Fruit fly (Drosophila melanogaster) whole organism, embryonic: ENCODE data around the gene qless.

Source experiments
- CG14441 ChIP-seq: fragments of 200-800 bp; sonication (Bioruptor generic); IDR thresholded peaks from 2 replicates; pipeline ENCODE4 v1.3.6; 2022; ENCODE audit warnings: missing biosample characterization, missing genetic modification characterization
- CG31365 ChIP-seq: fragments of 200-800 bp; sonication (Bioruptor generic); optimal IDR thresholded peaks from 2 replicates; lab custom pipeline; 2018; ENCODE audit warnings: missing biosample characterization, mild to moderate bottlenecking, missing genetic modification characterization
- cas ChIP-seq: fragments of 200-800 bp; sonication (Bioruptor generic); IDR thresholded peaks from 2 replicates; pipeline ENCODE4 v1.3.6; 2022; ENCODE audit warnings: missing biosample characterization, missing genetic modification characterization
- fd64A ChIP-seq: fragments of 200-800 bp; sonication (Bioruptor generic); optimal IDR thresholded peaks from 3 replicates; lab custom pipeline; 2018; ENCODE audit warnings: missing biosample characterization, mild to moderate bottlenecking, missing genetic modification characterization
- psq ChIP-seq: fragments of 200-800 bp; sonication (Bioruptor generic); optimal IDR thresholded peaks from 2 replicates; lab custom pipeline; 2017; ENCODE audit warnings: missing biosample characterization, missing genetic modification characterization

dm6 chr3R:31241109-31241508 is 11.3 kb downstream of the qless start:
- TF ChIP-seq CG31365 (no peak), CG14441 (GFP tag; lab: Robert Waterston, UW) (no peak), fd64A (GFP tag; lab: Kevin White, UChicago) (no peak), cas (GFP tag; lab: Robert Waterston, UW) (no peak), psq (no peak)
